Fruit fly (Drosophila melanogaster): ENCODE measurements around the gene Cp15.
A peak's percentile ranks its signal among the peaks of the same experiment; 100 is the strongest.

Cp15 gene

DNA sequence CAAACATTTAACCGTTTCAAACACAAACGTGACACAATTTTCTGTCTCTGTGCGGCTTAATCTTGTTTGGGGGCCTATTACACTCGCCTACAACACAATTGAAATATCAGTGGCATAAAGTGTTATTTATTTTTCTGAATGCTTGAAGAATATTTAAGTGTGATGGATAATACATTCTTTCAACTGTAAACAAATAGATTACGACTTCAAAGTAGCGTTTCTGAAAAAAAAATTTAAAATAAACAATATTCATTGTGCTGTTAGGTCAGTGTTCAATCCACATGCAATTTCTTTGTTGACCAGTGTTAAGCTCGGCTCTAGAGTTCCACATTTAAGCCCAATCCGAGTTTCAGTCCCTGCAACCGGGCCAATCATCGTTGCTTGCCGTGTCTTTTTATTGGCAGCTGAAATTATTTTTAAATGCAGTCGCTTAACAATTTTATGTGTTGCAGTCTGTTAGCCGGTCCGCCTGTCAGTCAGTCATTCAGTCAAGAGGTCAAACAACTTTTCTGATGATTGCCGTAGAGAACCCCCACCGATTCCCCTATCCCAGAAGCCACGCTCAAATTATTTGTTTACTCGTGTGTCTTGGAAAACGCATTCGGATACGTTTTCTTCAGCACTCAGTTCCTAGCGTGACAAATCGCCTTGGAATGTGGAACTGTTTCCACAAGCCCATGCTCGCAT is 44.9 kb downstream of the Cp15 start (continued):
- no peak for TF ChIP-seq vri (GFP tag; optimal IDR thresholded peaks at IDR 0.05)
- peak; percentile 58 for TF ChIP-seq CG3032 (tag; optimal IDR thresholded peaks at IDR 0.05)
- TF ChIP-seq CG9139 (GFP tag; optimal IDR thresholded peaks at IDR 0.05): peak; percentile 1
- peak; percentile 10 for TF ChIP-seq topi (GFP tag; optimal IDR thresholded peaks at IDR 0.05)
- TF ChIP-seq fd85E (GFP tag; optimal IDR thresholded peaks at IDR 0.05): no peak
- TF ChIP-seq CG32006 (GFP tag; optimal IDR thresholded peaks at IDR 0.05): peak; percentile 76
- TF ChIP-seq Hr38 (GFP tag; optimal IDR thresholded peaks at IDR 0.05): no peak
- peak; percentile 37 for TF ChIP-seq Met (GFP tag; optimal IDR thresholded peaks at IDR 0.05)
- no peak for TF ChIP-seq Sox15 (GFP tag; optimal IDR thresholded peaks at IDR 0.05)
- peak; percentile 49 for TF ChIP-seq CG6808 (GFP tag; optimal IDR thresholded peaks at IDR 0.05)
- TF ChIP-seq lz (GFP tag; optimal IDR thresholded peaks at IDR 0.05): peak; percentile 24
- peak; percentile 72 for TF ChIP-seq pdm3 (GFP tag; optimal IDR thresholded peaks at IDR 0.05)
- TF ChIP-seq CG6792 (GFP tag; optimal IDR thresholded peaks at IDR 0.05): peak; percentile 56
- peak; percentile 78 for TF ChIP-seq OdsH (GFP tag; optimal IDR thresholded peaks at IDR 0.05)
- TF ChIP-seq CG1621 (tag; optimal IDR thresholded peaks at IDR 0.05): peak; percentile 60
- peak; percentile 64 for TF ChIP-seq Ets96B (tag; optimal IDR thresholded peaks at IDR 0.05)
- peak; percentile 35 for TF ChIP-seq CG10631 (GFP tag; optimal IDR thresholded peaks at IDR 0.05)
- peak; percentile 60 for TF ChIP-seq Lpt (GFP tag; optimal IDR thresholded peaks at IDR 0.05)
- peak; percentile 46; the same call in 1 of the 2 replicates for TF ChIP-seq CG11294 (GFP tag; IDR thresholded peaks at IDR 0.05)
- peak; percentile 9 for TF ChIP-seq CG11902 (GFP tag; optimal IDR thresholded peaks at IDR 0.05)
- no peak for TF ChIP-seq cyc (GFP tag; optimal IDR thresholded peaks at IDR 0.05)
- TF ChIP-seq CG7368 (GFP tag; optimal IDR thresholded peaks at IDR 0.05): peak; percentile 7
- peak; percentile 60 for TF ChIP-seq acj6 (GFP tag; optimal IDR thresholded peaks at IDR 0.05)
- TF ChIP-seq Eip78C (GFP tag): peak; percentile 94
- no peak for TF ChIP-seq Eip93F (GFP tag; optimal IDR thresholded peaks at IDR 0.05)
- no peak for TF ChIP-seq Blimp-1 (GFP tag; optimal IDR thresholded peaks at IDR 0.05)

DNA sequence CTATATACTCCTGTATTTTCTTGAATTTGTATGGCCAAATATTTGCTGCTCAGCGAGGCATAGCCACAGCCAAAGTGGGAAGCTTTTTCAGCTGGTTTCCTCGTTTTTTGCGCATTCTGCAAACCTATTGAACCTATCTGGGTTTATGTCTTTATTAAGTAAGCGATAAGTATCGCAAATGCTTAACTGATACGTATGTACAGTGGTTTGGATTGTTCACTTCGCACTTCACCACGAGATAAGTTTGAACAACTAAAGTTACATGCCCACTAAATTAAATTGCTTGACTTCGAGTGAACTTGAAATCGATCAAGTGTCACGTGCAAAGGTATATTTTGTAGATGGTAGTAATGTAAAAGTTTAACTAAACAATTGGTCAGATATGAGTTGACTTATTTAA is 45.4 kb downstream of the Cp15 start:
- TF ChIP-seq CG9139 (GFP tag; optimal IDR thresholded peaks at IDR 0.05) (no peak), Blimp-1 (GFP tag; optimal IDR thresholded peaks at IDR 0.05) (no peak), vri (GFP tag; optimal IDR thresholded peaks at IDR 0.05) (peak; percentile 51), CG8632 (GFP tag; optimal IDR thresholded peaks at IDR 0.05) (no peak), Gug (GFP tag; IDR thresholded peaks at IDR 0.05) (no peak), lz (GFP tag; optimal IDR thresholded peaks at IDR 0.05) (no peak), CG4318 (GFP tag; optimal IDR thresholded peaks at IDR 0.05) (no peak)

DNA sequence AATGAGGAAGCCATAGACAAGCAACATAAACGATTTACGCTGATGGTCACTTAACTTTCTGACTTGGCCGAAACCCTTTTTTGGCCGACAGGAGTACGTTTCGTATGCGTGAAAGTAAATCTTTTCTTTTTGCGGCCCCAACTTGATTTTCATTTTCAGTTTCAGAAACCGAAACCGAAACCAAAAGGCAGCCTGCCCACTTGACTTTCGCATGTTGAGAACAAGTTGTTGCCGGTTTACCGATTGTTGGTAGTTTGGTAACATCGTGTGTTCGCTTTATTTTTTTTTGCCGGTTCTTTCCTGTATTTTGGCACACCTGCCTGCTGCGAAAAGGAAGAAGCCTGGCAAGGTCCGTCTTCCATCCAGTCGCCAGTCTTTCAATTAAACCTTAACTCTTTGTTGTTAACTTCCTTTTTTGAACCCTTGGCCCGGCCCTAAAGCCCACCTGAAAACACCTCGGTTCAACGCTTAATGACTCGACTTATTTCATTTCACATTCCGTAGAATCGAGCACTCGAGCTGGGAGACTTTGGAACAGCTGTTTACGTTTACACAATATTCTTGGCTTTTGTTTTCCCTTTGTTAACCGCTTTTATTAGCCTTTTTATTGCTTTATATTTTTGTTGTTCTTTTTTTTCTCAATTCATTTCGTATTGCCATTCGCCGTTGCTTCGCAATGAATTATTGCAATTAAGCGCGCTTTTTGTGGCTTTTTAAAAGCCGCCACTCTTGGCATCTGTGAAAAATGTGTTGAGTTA is 46.9 kb downstream of the Cp15 start:
- TF ChIP-seq fkh (GFP tag; optimal IDR thresholded peaks at IDR 0.05): no peak
- TF ChIP-seq Ets21C (GFP tag; optimal IDR thresholded peaks at IDR 0.05): no peak
- no peak for TF ChIP-seq Gug (GFP tag; IDR thresholded peaks at IDR 0.05)
- no peak for TF ChIP-seq spab (GFP tag; optimal IDR thresholded peaks at IDR 0.05)
- no peak for TF ChIP-seq CG15336 (GFP tag; IDR thresholded peaks at IDR 0.05)
- peak; percentile 99 for TF ChIP-seq Blimp-1 (GFP tag; optimal IDR thresholded peaks at IDR 0.05)
- TF ChIP-seq Smox (GFP tag; optimal IDR thresholded peaks at IDR 0.05): no peak
- TF ChIP-seq Sox102F (GFP tag; optimal IDR thresholded peaks at IDR 0.05): no peak
- TF ChIP-seq topi (GFP tag; optimal IDR thresholded peaks at IDR 0.05): no peak
- no peak for TF ChIP-seq net (GFP tag; optimal IDR thresholded peaks at IDR 0.05)
- TF ChIP-seq CG7368 (GFP tag; optimal IDR thresholded peaks at IDR 0.05): no peak
- no peak for TF ChIP-seq dsx (GFP tag; optimal IDR thresholded peaks at IDR 0.05; ENCODE audit: poor library complexity, severe bottlenecking)
- TF ChIP-seq CG6276 (GFP tag; optimal IDR thresholded peaks at IDR 0.05): no peak
- no peak for TF ChIP-seq achi (GFP tag; optimal IDR thresholded peaks at IDR 0.05)
- no peak for TF ChIP-seq CG11294 (GFP tag; IDR thresholded peaks at IDR 0.05)
- no peak for TF ChIP-seq CG31627 (GFP tag; optimal IDR thresholded peaks at IDR 0.05)
- TF ChIP-seq CG16779 (tag; optimal IDR thresholded peaks at IDR 0.05): no peak
- TF ChIP-seq Hr38 (GFP tag; optimal IDR thresholded peaks at IDR 0.05): no peak
- TF ChIP-seq CG8119 (GFP tag; IDR thresholded peaks at IDR 0.05): no peak
- no peak for TF ChIP-seq CG34406 (GFP tag; optimal IDR thresholded peaks at IDR 0.05)
- TF ChIP-seq CG3919 (GFP tag; optimal IDR thresholded peaks at IDR 0.05): no peak
- TF ChIP-seq CG10669 (GFP tag; optimal IDR thresholded peaks at IDR 0.05): peak; percentile 11
- peak; percentile 37 for TF ChIP-seq CG1621 (tag; optimal IDR thresholded peaks at IDR 0.05)
- peak; percentile 15 for TF ChIP-seq CG8632 (GFP tag; optimal IDR thresholded peaks at IDR 0.05)
- peak; percentile 32 for TF ChIP-seq Sox14 (GFP tag; optimal IDR thresholded peaks at IDR 0.05)
- no peak for TF ChIP-seq CG6792 (GFP tag; optimal IDR thresholded peaks at IDR 0.05)
- TF ChIP-seq vri (GFP tag; optimal IDR thresholded peaks at IDR 0.05): peak; percentile 38
